Worm (Caenorhabditis elegans) whole organism, midembryonic: ENCODE data around the gene C25E10.13.

Experiments used
- T22C8.4 ChIP-seq: fragments of 200-800 bp; sonication (Bioruptor generic); IDR thresholded peaks from 2 replicates; pipeline ENCODE4 v1.3.6; 2022; ENCODE audit warnings: missing genetic modification characterization, missing compliant biosample characterization
- cog-1 ChIP-seq: sonication (generic microtip); optimal IDR thresholded peaks from 2 replicates; lab custom pipeline; 2016; ENCODE audit warnings: missing genetic modification characterization, missing compliant biosample characterization
- med-1 ChIP-seq: sonication (generic microtip); optimal IDR thresholded peaks from 2 replicates; lab custom pipeline; 2017; ENCODE audit warnings: missing genetic modification characterization, mild to moderate bottlenecking, missing compliant biosample characterization, antibody characterized with exemption, missing genetic modification reagents; ENCODE audit not compliant: insufficient read depth

ce11 chrV:9094060-9094628 lies 34.6 kb downstream of the C25E10.13 start:
- TF ChIP-seq cog-1 (no peak), med-1 (GFP tag; lab: Kevin White, UChicago) (no peak), T22C8.4 (GFP tag; lab: Robert Waterston, UW) (no peak)
